Fruit fly (Drosophila melanogaster) whole organism, embryonic: ENCODE data around the gene Muted.

Source experiments
- Atf-2 ChIP-seq: fragments of 200-800 bp; sonication (Bioruptor generic); optimal IDR thresholded peaks from 2 replicates; lab custom pipeline; 2016; ENCODE audit warnings: missing biosample characterization, missing genetic modification characterization
- BEAF-32 ChIP-seq: fragments of 200-800 bp; sonication (Bioruptor generic); optimal IDR thresholded peaks from 3 replicates; lab custom pipeline; 2017; ENCODE audit warnings: missing biosample characterization, missing genetic modification characterization, mild to moderate bottlenecking, moderate library complexity, missing genetic modification reagents
- CG10366 ChIP-seq: fragments of 200-800 bp; sonication (Bioruptor generic); IDR thresholded peaks from 2 replicates; pipeline ENCODE4 v1.3.6; 2022; ENCODE audit warnings: missing biosample characterization, missing genetic modification characterization
- CG10462 ChIP-seq: fragments of 200-800 bp; sonication (Bioruptor generic); optimal IDR thresholded peaks from 2 replicates; lab custom pipeline; 2016; ENCODE audit warnings: missing biosample characterization, missing genetic modification characterization
- CG11695 ChIP-seq: fragments of 200-800 bp; sonication (Bioruptor generic); IDR thresholded peaks from 3 replicates; pipeline ENCODE4 v1.3.6; 2022; ENCODE audit warnings: missing biosample characterization, missing genetic modification characterization
- CG12299 ChIP-seq: fragments of 200-800 bp; sonication (Bioruptor generic); optimal IDR thresholded peaks from 2 replicates; lab custom pipeline; 2018; ENCODE audit warnings: missing biosample characterization, mild to moderate bottlenecking, missing genetic modification characterization
- CG12391 ChIP-seq: fragments of 200-800 bp; sonication (Bioruptor generic); optimal IDR thresholded peaks from 3 replicates; lab custom pipeline; 2018; ENCODE audit warnings: missing biosample characterization, mild to moderate bottlenecking, missing genetic modification characterization, moderate library complexity
- CG12942 ChIP-seq: fragments of 200-800 bp; sonication (Bioruptor generic); optimal IDR thresholded peaks from 3 replicates; lab custom pipeline; 2016; ENCODE audit warnings: missing biosample characterization, missing genetic modification characterization
- CG17568 ChIP-seq: fragments of 200-800 bp; sonication (Bioruptor generic); optimal IDR thresholded peaks from 2 replicates; lab custom pipeline; 2018; ENCODE audit warnings: missing biosample characterization, mild to moderate bottlenecking, missing genetic modification characterization, moderate library complexity
- CG18619 ChIP-seq: fragments of 200-800 bp; sonication (Bioruptor generic); optimal IDR thresholded peaks from 3 replicates; lab custom pipeline; 2017; ENCODE audit warnings: missing biosample characterization, mild to moderate bottlenecking, missing genetic modification characterization
- CG2120 ChIP-seq: fragments of 200-800 bp; sonication (Bioruptor generic); optimal IDR thresholded peaks from 3 replicates; lab custom pipeline; 2016; ENCODE audit warnings: missing biosample characterization, missing genetic modification characterization
- CG2712 ChIP-seq: fragments of 200-800 bp; optimal IDR thresholded peaks from 3 replicates; lab custom pipeline; 2019; ENCODE audit warnings: missing biosample characterization, mild to moderate bottlenecking, missing genetic modification characterization, moderate library complexity
- CG3407 ChIP-seq: fragments of 200-800 bp; sonication (Bioruptor generic); optimal IDR thresholded peaks from 2 replicates; lab custom pipeline; 2018; ENCODE audit warnings: missing biosample characterization, mild to moderate bottlenecking, missing genetic modification characterization
- CG6813 ChIP-seq: fragments of 200-800 bp; sonication (Bioruptor generic); optimal IDR thresholded peaks from 2 replicates; lab custom pipeline; 2017; ENCODE audit warnings: missing biosample characterization, missing genetic modification characterization, mild to moderate bottlenecking, moderate library complexity, missing genetic modification reagents
- CG7372 ChIP-seq: fragments of 200-800 bp; sonication (Bioruptor generic); IDR thresholded peaks from 2 replicates; pipeline ENCODE4 v1.3.6; 2022; ENCODE audit warnings: missing biosample characterization, missing genetic modification characterization
- CG7839 ChIP-seq: fragments of 200-800 bp; sonication (Bioruptor generic); optimal IDR thresholded peaks from 3 replicates; lab custom pipeline; 2018; ENCODE audit warnings: missing biosample characterization, mild to moderate bottlenecking, missing genetic modification characterization, moderate library complexity
- CG9609 ChIP-seq: fragments of 200-800 bp; sonication (Bioruptor generic); optimal IDR thresholded peaks from 3 replicates; lab custom pipeline; 2016; ENCODE audit warnings: missing biosample characterization, missing genetic modification characterization
- Chrac-16 ChIP-seq: fragments of 200-800 bp; sonication (Bioruptor generic); optimal IDR thresholded peaks from 3 replicates; lab custom pipeline; 2016; ENCODE audit warnings: missing biosample characterization, missing genetic modification characterization
- HLH54F ChIP-seq: fragments of 200-800 bp; sonication (Bioruptor generic); optimal IDR thresholded peaks from 3 replicates; lab custom pipeline; 2016; ENCODE audit warnings: missing biosample characterization, missing genetic modification characterization
- Hr78 ChIP-seq, 2 experiments: fragments of 200-800 bp in 1 of 2; fragments of >200 bp in 1 of 2; sonication (Bioruptor generic) in 1 of 2; optimal IDR thresholded peaks; 2 replicates each; lab custom pipeline; 2017 to 2019; ENCODE audit warnings: missing biosample characterization in 2 of 2, missing genetic modification characterization in 2 of 2, mild to moderate bottlenecking in 1 of 2, moderate library complexity in 1 of 2
- Lhr ChIP-seq: fragments of 200-800 bp; sonication (Bioruptor generic); optimal IDR thresholded peaks from 3 replicates; lab custom pipeline; 2017; ENCODE audit warnings: mild to moderate bottlenecking, missing biosample characterization, missing genetic modification reagents, missing genetic modification characterization
- MESR4 ChIP-seq: fragments of 200-800 bp; sonication (Bioruptor generic); optimal IDR thresholded peaks from 2 replicates; lab custom pipeline; 2018; ENCODE audit warnings: missing biosample characterization, mild to moderate bottlenecking, missing genetic modification characterization, moderate library complexity
- Mad ChIP-seq: fragments of 200-800 bp; sonication (Bioruptor generic); optimal IDR thresholded peaks from 2 replicates; lab custom pipeline; 2016; ENCODE audit warnings: missing biosample characterization, missing genetic modification characterization
- Oli ChIP-seq: fragments of 200-800 bp; sonication (Bioruptor generic); optimal IDR thresholded peaks from 2 replicates; lab custom pipeline; 2018; ENCODE audit warnings: missing biosample characterization, mild to moderate bottlenecking, missing genetic modification characterization, moderate library complexity
- Rx ChIP-seq: fragments of 200-800 bp; sonication (Bioruptor generic); IDR thresholded peaks from 2 replicates; pipeline ENCODE4 v1.3.6; 2022; ENCODE audit warnings: missing biosample characterization, missing genetic modification characterization
- Side ChIP-seq: fragments of 200-800 bp; sonication (Bioruptor generic); optimal IDR thresholded peaks from 2 replicates; lab custom pipeline; 2016; ENCODE audit warnings: missing biosample characterization, missing genetic modification characterization
- Spps ChIP-seq: fragments of 200-800 bp; sonication (Bioruptor generic); optimal IDR thresholded peaks from 2 replicates; lab custom pipeline; 2018; ENCODE audit warnings: missing biosample characterization, mild to moderate bottlenecking, missing genetic modification characterization
- Trl ChIP-seq, 3 experiments: fragments of >200 bp in 2 of 3; fragments of 200-800 bp in 1 of 3; sonication (Bioruptor generic) in 1 of 3; optimal IDR thresholded peaks; 2 replicates in 1 of 3; 3 replicates in 2 of 3; lab custom pipeline; 2016 to 2017; ENCODE audit warnings: missing biosample characterization in 1 of 3, missing genetic modification characterization in 1 of 3
- Xbp1 ChIP-seq: fragments of 200-800 bp; sonication (Bioruptor generic); optimal IDR thresholded peaks from 3 replicates; lab custom pipeline; 2016; ENCODE audit warnings: missing biosample characterization, mild to moderate bottlenecking, missing genetic modification characterization
- YL-1 ChIP-seq: fragments of 200-800 bp; sonication (Bioruptor generic); optimal IDR thresholded peaks from 3 replicates; lab custom pipeline; 2017; ENCODE audit warnings: missing biosample characterization, mild to moderate bottlenecking, missing genetic modification characterization
- abd-A ChIP-seq: fragments of 200-800 bp; sonication (Bioruptor generic); optimal IDR thresholded peaks from 3 replicates; lab custom pipeline; 2019; ENCODE audit warnings: missing biosample characterization, mild to moderate bottlenecking, missing genetic modification characterization, moderate library complexity
- bab2 ChIP-seq: fragments of 200-800 bp; sonication (Bioruptor generic); optimal IDR thresholded peaks from 2 replicates; lab custom pipeline; 2016; ENCODE audit warnings: missing biosample characterization, missing genetic modification characterization
- br ChIP-seq: fragments of >200 bp; optimal IDR thresholded peaks from 2 replicates; lab custom pipeline; 2017
- cas ChIP-seq: fragments of 200-800 bp; sonication (Bioruptor generic); IDR thresholded peaks from 2 replicates; pipeline ENCODE4 v1.3.6; 2022; ENCODE audit warnings: missing biosample characterization, missing genetic modification characterization
- dmrt11E ChIP-seq: fragments of 200-800 bp; sonication (Bioruptor generic); optimal IDR thresholded peaks from 3 replicates; lab custom pipeline; 2018; ENCODE audit warnings: missing biosample characterization, mild to moderate bottlenecking, missing genetic modification characterization, moderate library complexity
- exex ChIP-seq: fragments of 200-800 bp; sonication (Bioruptor generic); optimal IDR thresholded peaks from 4 replicates; lab custom pipeline; 2018; ENCODE audit warnings: missing biosample characterization, mild to moderate bottlenecking, missing genetic modification characterization, moderate library complexity
- fru ChIP-seq: fragments of >200 bp; optimal IDR thresholded peaks from 2 replicates; lab custom pipeline; 2017
- hb ChIP-seq: fragments of 200-800 bp; sonication (Bioruptor generic); IDR thresholded peaks from 3 replicates; pipeline ENCODE4 v1.3.6; 2022; ENCODE audit warnings: missing biosample characterization, missing genetic modification characterization; ENCODE audit not compliant: partially characterized antibody
- jumu ChIP-seq: fragments of 200-800 bp; sonication (Bioruptor generic); optimal IDR thresholded peaks from 3 replicates; lab custom pipeline; 2016; ENCODE audit warnings: missing biosample characterization, missing genetic modification characterization
- lbe ChIP-seq: fragments of 200-800 bp; sonication (Bioruptor generic); optimal IDR thresholded peaks from 2 replicates; lab custom pipeline; 2016; ENCODE audit warnings: missing biosample characterization, mild to moderate bottlenecking, missing genetic modification characterization
- lmd ChIP-seq: fragments of 200-800 bp; sonication (Bioruptor generic); IDR thresholded peaks from 2 replicates; pipeline ENCODE4 v1.3.6; 2022; ENCODE audit warnings: missing biosample characterization, missing genetic modification characterization
- schlank ChIP-seq: fragments of 200-800 bp; sonication (Bioruptor generic); optimal IDR thresholded peaks from 2 replicates; lab custom pipeline; 2018; ENCODE audit warnings: missing biosample characterization, mild to moderate bottlenecking, missing genetic modification characterization
- shn ChIP-seq: fragments of 200-800 bp; sonication (Bioruptor generic); optimal IDR thresholded peaks from 3 replicates; lab custom pipeline; 2016; ENCODE audit warnings: missing biosample characterization, missing genetic modification characterization
- sima ChIP-seq: fragments of 200-800 bp; sonication (Bioruptor generic); optimal IDR thresholded peaks from 2 replicates; lab custom pipeline; 2016; ENCODE audit warnings: missing biosample characterization, missing genetic modification characterization
- ssp ChIP-seq: fragments of 200-800 bp; sonication (Bioruptor generic); IDR thresholded peaks from 2 replicates; pipeline ENCODE4 v1.3.6; 2022; ENCODE audit warnings: missing biosample characterization, missing genetic modification characterization
- toy ChIP-seq: fragments of 200-800 bp; sonication (Bioruptor generic); IDR thresholded peaks from 2 replicates; pipeline ENCODE4 v1.3.6; 2022; ENCODE audit warnings: missing biosample characterization, missing genetic modification characterization
- ttk ChIP-seq: fragments of 200-800 bp; sonication (Bioruptor generic); IDR thresholded peaks from 2 replicates; pipeline ENCODE4 v2.1.2; 2022; ENCODE audit warnings: missing biosample characterization, missing genetic modification characterization
- tup ChIP-seq: fragments of 200-800 bp; sonication (Bioruptor generic); optimal IDR thresholded peaks from 2 replicates; lab custom pipeline; 2016; ENCODE audit warnings: missing biosample characterization, mild to moderate bottlenecking, missing genetic modification characterization, moderate library complexity
- unpg ChIP-seq: fragments of 200-800 bp; sonication (Bioruptor generic); optimal IDR thresholded peaks from 3 replicates; lab custom pipeline; 2018; ENCODE audit warnings: missing biosample characterization, mild to moderate bottlenecking, missing genetic modification characterization, moderate library complexity

The Muted gene

dm6 chr3R:22356464-22357410 lies 5.7 kb upstream of the Muted start, which contains the start of gene Sar1 (continued):
- TF ChIP-seq Xbp1 (GFP tag; lab: Kevin White, UChicago) (peak; percentile 46), CG2120 (peak; percentile 50), Hr78 (GFP tag; optimal IDR thresholded peaks at IDR 0.05; lab: Kevin White, UChicago) (no peak), CG17568 (GFP tag; lab: Kevin White, UChicago) (peak; percentile 5), CG18619 (no peak), abd-A (tag; lab: Kevin White, UChicago) (peak; percentile 16), Mad (GFP tag; lab: Kevin White, UChicago) (peak; percentile 63), lmd (no peak), CG7839 (tag; lab: Kevin White, UChicago) (peak; percentile 24), Lhr (peak; percentile 99), bab2 (GFP tag; lab: Kevin White, UChicago) (no peak), toy (GFP tag; lab: Robert Waterston, UW) (no peak), Rx (GFP tag; lab: Robert Waterston, UW) (no peak), ssp (GFP tag; lab: Robert Waterston, UW) (no peak), Spps (tag; lab: Kevin White, UChicago) (peak; percentile 47), Atf-2 (GFP tag; lab: Kevin White, UChicago) (no peak), unpg (no peak), br (lab: Kevin White, UChicago) (no peak), BEAF-32 (GFP tag; lab: Kevin White, UChicago) (peak; percentile 99), CG9609 (GFP tag; lab: Kevin White, UChicago) (peak; percentile 41), CG6813 (GFP tag; lab: Kevin White, UChicago) (no peak), CG12942 (GFP tag; lab: Kevin White, UChicago) (peak; percentile 8), dmrt11E (tag; lab: Kevin White, UChicago) (peak; percentile 5), exex (no peak), HLH54F (GFP tag; lab: Kevin White, UChicago) (peak; percentile 23), tup (GFP tag; lab: Kevin White, UChicago) (no peak), Trl (optimal IDR thresholded peaks at IDR 0.05; lab: Kevin White, UChicago) (no peak), Trl (GFP tag; optimal IDR thresholded peaks at IDR 0.05; lab: Kevin White, UChicago) (peak; percentile 4), hb (GFP tag; lab: Robert Waterston, UW) (peak; percentile 85), fru (lab: Kevin White, UChicago) (no peak), sima (GFP tag; lab: Kevin White, UChicago) (no peak), Chrac-16 (GFP tag; lab: Kevin White, UChicago) (no peak), ttk (GFP tag; lab: Robert Waterston, UW) (no peak), CG7372 (no peak), CG12299 (tag; lab: Kevin White, UChicago) (no peak), jumu (GFP tag; lab: Kevin White, UChicago) (peak; percentile 70), cas (GFP tag; lab: Robert Waterston, UW) (no peak), Side (GFP tag; lab: Kevin White, UChicago) (no peak), CG2712 (tag; lab: Kevin White, UChicago) (peak; percentile 68), CG3407 (GFP tag; lab: Kevin White, UChicago) (no peak), lbe (no peak), CG10366 (GFP tag; lab: Robert Waterston, UW) (no peak), Oli (tag; lab: Kevin White, UChicago) (no peak), YL-1 (peak; percentile 80), MESR4 (GFP tag; lab: Kevin White, UChicago) (peak; percentile 86), shn (peak; percentile 41), CG12391 (tag; lab: Kevin White, UChicago) (peak; percentile 51), CG11695 (0 out of 3 replicates have a peak, but pooled peaks have one; percentile 7), CG10462 (GFP tag; lab: Kevin White, UChicago) (no peak), schlank (tag; lab: Kevin White, UChicago) (no peak)
